Worm (Caenorhabditis elegans) whole organism, L2 larva: Measurements from ENCODE around the gene F58B3.4.

Experiments
- C34F6.9 ChIP-seq: fragments of 150-350 bp; optimal IDR thresholded peaks from 2 replicates; lab custom pipeline; 2014; ENCODE audit warnings: missing biosample characterization, missing genetic modification characterization
- F13H6.1 ChIP-seq: sonication (generic microtip); optimal IDR thresholded peaks from 2 replicates; lab custom pipeline; 2016; ENCODE audit warnings: missing genetic modification characterization, missing compliant biosample characterization
- R02D3.7 ChIP-seq: fragments of 150-350 bp; optimal IDR thresholded peaks from 2 replicates; lab custom pipeline; 2014; ENCODE audit warnings: missing biosample characterization, missing genetic modification characterization
- Y55F3AM.14 ChIP-seq: fragments of 200-800 bp; sonication (Bioruptor generic); optimal IDR thresholded peaks from 2 replicates; lab custom pipeline; 2018; ENCODE audit warnings: mild to moderate bottlenecking, missing genetic modification characterization, missing compliant biosample characterization
- ZK546.5 ChIP-seq: sonication (generic microtip); optimal IDR thresholded peaks from 2 replicates; lab custom pipeline; 2017; ENCODE audit warnings: missing biosample characterization, missing genetic modification characterization
- aly-2 ChIP-seq: fragments of 150-350 bp; optimal IDR thresholded peaks from 2 replicates; lab custom pipeline; 2014; ENCODE audit warnings: missing biosample characterization, missing genetic modification characterization
- blmp-1 ChIP-seq: sonication (generic microtip); optimal IDR thresholded peaks from 2 replicates; lab custom pipeline; 2017; ENCODE audit warnings: missing genetic modification characterization, mild to moderate bottlenecking, missing compliant biosample characterization, antibody characterized with exemption, moderate library complexity; ENCODE audit not compliant: insufficient read depth
- ceh-16 ChIP-seq: fragments of 150-350 bp; optimal IDR thresholded peaks from 2 replicates; lab custom pipeline; 2014; ENCODE audit warnings: missing biosample characterization, missing genetic modification characterization
- ceh-82 ChIP-seq: fragments of 150-350 bp; optimal IDR thresholded peaks from 2 replicates; lab custom pipeline; 2014; ENCODE audit warnings: missing biosample characterization, missing genetic modification characterization
- crh-2 ChIP-seq: sonication (generic microtip); optimal IDR thresholded peaks from 2 replicates; lab custom pipeline; 2017; ENCODE audit warnings: missing biosample characterization, missing genetic modification characterization
- dmd-4 ChIP-seq: sonication (generic microtip); optimal IDR thresholded peaks from 2 replicates; lab custom pipeline; 2017; ENCODE audit warnings: missing biosample characterization, missing genetic modification characterization
- egl-27 ChIP-seq: sonication (generic microtip); optimal IDR thresholded peaks from 3 replicates; lab custom pipeline; 2017; ENCODE audit warnings: missing biosample characterization, missing genetic modification reagents, missing genetic modification characterization
- elt-1 ChIP-seq: fragments of 150-350 bp; optimal IDR thresholded peaks from 2 replicates; lab custom pipeline; 2014; ENCODE audit warnings: missing biosample characterization, missing genetic modification characterization
- elt-3 ChIP-seq: sonication (generic microtip); optimal IDR thresholded peaks from 2 replicates; lab custom pipeline; 2017; ENCODE audit warnings: missing biosample characterization, missing genetic modification characterization
- fos-1 ChIP-seq: fragments of 150-350 bp; optimal IDR thresholded peaks from 2 replicates; lab custom pipeline; 2014; ENCODE audit warnings: missing biosample characterization, missing genetic modification characterization
- gmeb-1 ChIP-seq: fragments of 150-350 bp; optimal IDR thresholded peaks from 2 replicates; lab custom pipeline; 2014; ENCODE audit warnings: missing biosample characterization, missing genetic modification characterization
- lin-11 ChIP-seq: fragments of 150-350 bp; sonication (generic microtip); optimal IDR thresholded peaks from 2 replicates; lab custom pipeline; 2014; ENCODE audit warnings: missing biosample characterization, missing genetic modification characterization, inconsistent platforms, mixed read lengths
- lin-13 ChIP-seq: fragments of 150-350 bp; optimal IDR thresholded peaks from 2 replicates; lab custom pipeline; 2014; ENCODE audit warnings: missing biosample characterization, missing genetic modification reagents, missing genetic modification characterization
- lin-39 ChIP-seq: fragments of 150-350 bp; optimal IDR thresholded peaks from 2 replicates; lab custom pipeline; 2014; ENCODE audit warnings: missing biosample characterization, missing genetic modification reagents, missing genetic modification characterization
- lsy-2 ChIP-seq, 2 experiments: fragments of 150-350 bp in 1 of 2; sonication (generic microtip) in 1 of 2; optimal IDR thresholded peaks; 2 replicates each; lab custom pipeline; 2014 to 2017; ENCODE audit warnings: missing biosample characterization in 2 of 2, missing genetic modification characterization in 2 of 2
- mab-5 ChIP-seq: fragments of 150-350 bp; optimal IDR thresholded peaks from 2 replicates; lab custom pipeline; 2014; ENCODE audit warnings: missing biosample characterization, missing genetic modification characterization
- nhr-10 ChIP-seq: sonication (generic microtip); optimal IDR thresholded peaks from 2 replicates; lab custom pipeline; 2017; ENCODE audit warnings: missing biosample characterization, missing genetic modification characterization
- nhr-12 ChIP-seq: fragments of 150-350 bp; optimal IDR thresholded peaks from 2 replicates; lab custom pipeline; 2014; ENCODE audit warnings: missing biosample characterization, missing genetic modification characterization
- nhr-129 ChIP-seq: fragments of 150-350 bp; optimal IDR thresholded peaks from 2 replicates; lab custom pipeline; 2014; ENCODE audit warnings: missing biosample characterization, missing genetic modification characterization
- nhr-23 ChIP-seq: fragments of 150-350 bp; optimal IDR thresholded peaks from 2 replicates; lab custom pipeline; 2014; ENCODE audit warnings: missing biosample characterization, missing genetic modification reagents, missing genetic modification characterization
- nhr-77 ChIP-seq: fragments of 150-350 bp; optimal IDR thresholded peaks from 2 replicates; lab custom pipeline; 2014; ENCODE audit warnings: missing biosample characterization, missing genetic modification characterization
- peb-1 ChIP-seq: fragments of 150-350 bp; optimal IDR thresholded peaks from 2 replicates; lab custom pipeline; 2014; ENCODE audit warnings: missing biosample characterization, missing genetic modification characterization
- sem-4 ChIP-seq: fragments of 150-350 bp; optimal IDR thresholded peaks from 2 replicates; lab custom pipeline; 2014; ENCODE audit warnings: missing biosample characterization, missing genetic modification reagents, missing genetic modification characterization
- skn-1 ChIP-seq: sonication (generic microtip); optimal IDR thresholded peaks from 2 replicates; lab custom pipeline; 2017; ENCODE audit warnings: missing biosample characterization, missing genetic modification characterization
- sma-3 ChIP-seq: sonication (generic microtip); optimal IDR thresholded peaks from 2 replicates; lab custom pipeline; 2016; ENCODE audit warnings: missing genetic modification reagents, missing genetic modification characterization, missing compliant biosample characterization
- unc-39 ChIP-seq: fragments of 150-350 bp; optimal IDR thresholded peaks from 2 replicates; lab custom pipeline; 2014; ENCODE audit warnings: missing biosample characterization, missing genetic modification characterization
- unc-55 ChIP-seq: fragments of 150-350 bp; sonication (generic microtip); optimal IDR thresholded peaks from 3 replicates; lab custom pipeline; 2014; ENCODE audit warnings: missing biosample characterization, missing genetic modification reagents, missing genetic modification characterization
- unc-62 ChIP-seq: fragments of 150-350 bp; optimal IDR thresholded peaks from 2 replicates; lab custom pipeline; 2014; ENCODE audit warnings: missing biosample characterization, missing genetic modification reagents, missing genetic modification characterization
- ztf-1 ChIP-seq: fragments of 200-800 bp; sonication (Bioruptor generic); conservative IDR thresholded peaks from 2 replicates; pipeline ENCODE4 v1.3.6; 2022; ENCODE audit warnings: missing genetic modification characterization, missing compliant biosample characterization
- ztf-11 ChIP-seq: sonication (generic microtip); optimal IDR thresholded peaks from 2 replicates; lab custom pipeline; 2017; ENCODE audit warnings: missing biosample characterization, missing genetic modification characterization

F58B3.4 gene

DNA sequence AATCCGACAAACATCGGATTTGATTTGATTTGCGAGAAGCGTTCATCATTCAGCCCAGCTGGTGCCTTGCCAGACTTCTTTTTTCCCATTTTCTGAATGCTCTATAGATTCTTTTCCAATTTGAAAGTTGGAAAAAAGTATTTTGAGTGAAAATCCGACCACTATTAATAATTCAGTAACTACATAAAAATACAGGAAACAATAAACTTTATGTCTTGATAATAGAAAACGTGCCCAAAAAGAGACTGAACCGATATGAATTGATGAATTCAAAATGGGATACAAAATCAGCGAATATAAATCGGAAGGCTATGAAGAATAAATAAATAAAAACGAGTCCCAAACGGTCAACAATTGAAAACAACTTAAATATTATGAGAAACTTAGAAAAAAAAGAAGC, at the start of gene F58B3.4:
Gene F58B3.4 (minus strand): TSS at position 101 of the 400 bp plus-strand sequence.
- TF ChIP-seq gmeb-1 (no peak), C34F6.9 (tag; lab: Kevin White, UChicago) (no peak), sem-4 (tag; lab: Kevin White, UChicago) (no peak), blmp-1 (tag; lab: Kevin White, UChicago) (no peak), unc-62 (no peak), peb-1 (tag; lab: Kevin White, UChicago) (no peak), ZK546.5 (tag; lab: Kevin White, UChicago) (no peak), sma-3 (GFP tag; lab: Kevin White, UChicago) (no peak), F13H6.1 (no peak), fos-1 (tag; lab: Kevin White, UChicago) (no peak), skn-1 (no peak), lin-13 (no peak), ztf-11 (tag; lab: Kevin White, UChicago) (no peak), ceh-16 (tag; lab: Kevin White, UChicago) (no peak)

DNA sequence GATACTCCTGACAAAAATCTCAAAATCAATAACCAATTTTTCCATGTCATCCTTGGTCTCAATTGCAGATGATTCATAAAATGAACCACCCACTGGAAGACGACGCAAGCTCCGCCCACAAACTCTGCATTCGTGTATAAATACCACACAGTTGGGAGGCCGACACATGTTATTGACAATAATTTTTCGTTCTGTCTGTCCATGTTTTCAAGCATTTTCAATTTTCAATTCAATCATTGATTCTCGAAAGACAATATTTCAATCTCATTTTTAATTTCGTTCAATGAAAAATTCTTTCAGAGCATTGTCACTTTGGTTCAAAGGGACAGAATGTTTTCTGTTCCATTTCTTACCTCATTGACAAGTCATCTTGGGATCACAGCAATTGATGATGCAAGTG, 44.4 kb upstream of the F58B3.4 start, which contains the start of gene inx-9:
Gene inx-9 (plus strand): TSS at position 301 of the 400 bp plus-strand sequence.
- TF ChIP-seq crh-2 (tag; lab: Kevin White, UChicago) (no peak), elt-3 (tag; lab: Kevin White, UChicago) (no peak), lin-39 (tag; lab: Kevin White, UChicago) (no peak), egl-27 (tag; lab: Kevin White, UChicago) (no peak), nhr-77 (tag; lab: Kevin White, UChicago) (no peak), ztf-11 (tag; lab: Kevin White, UChicago) (no peak)

DNA sequence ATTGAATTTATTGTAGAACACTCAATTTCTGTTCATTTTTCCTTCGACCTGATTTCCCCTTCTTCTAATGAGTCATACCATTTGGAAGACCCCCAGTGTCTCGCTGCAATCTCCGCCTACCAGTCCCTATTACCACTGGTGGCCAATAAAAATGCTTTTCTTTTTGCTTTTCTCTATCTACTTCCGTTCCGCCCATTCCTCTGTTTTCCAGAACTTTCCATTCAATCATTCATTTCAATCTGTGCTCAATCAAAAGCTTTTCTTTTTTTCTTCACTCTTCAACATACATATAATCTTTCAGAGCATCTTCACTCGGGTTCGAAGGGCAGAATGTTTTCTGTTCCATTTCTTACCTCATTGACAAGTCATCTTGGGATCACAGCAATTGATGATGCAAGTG, 41.9 kb upstream of the F58B3.4 start, which contains the start of gene inx-8:
Gene inx-8 (plus strand): TSS at position 301 of the 400 bp plus-strand sequence.
- TF ChIP-seq lsy-2 (tag; optimal IDR thresholded peaks at IDR 0.05; lab: Kevin White, UChicago) (no peak), skn-1 (no peak), crh-2 (tag; lab: Kevin White, UChicago) (no peak), nhr-23 (tag; lab: Kevin White, UChicago) (no peak), sem-4 (tag; lab: Kevin White, UChicago) (no peak), unc-55 (GFP tag; lab: Kevin White, UChicago) (no peak), C34F6.9 (tag; lab: Kevin White, UChicago) (no peak), nhr-129 (no peak), fos-1 (tag; lab: Kevin White, UChicago) (no peak), blmp-1 (tag; lab: Kevin White, UChicago) (no peak), ceh-16 (tag; lab: Kevin White, UChicago) (no peak), nhr-12 (tag; lab: Kevin White, UChicago) (no peak), dmd-4 (tag; lab: Kevin White, UChicago) (no peak), gmeb-1 (no peak), unc-39 (tag; lab: Kevin White, UChicago) (no peak), R02D3.7 (tag; lab: Kevin White, UChicago) (no peak), ztf-1 (GFP tag; lab: Robert Waterston, UW) (no peak)

DNA sequence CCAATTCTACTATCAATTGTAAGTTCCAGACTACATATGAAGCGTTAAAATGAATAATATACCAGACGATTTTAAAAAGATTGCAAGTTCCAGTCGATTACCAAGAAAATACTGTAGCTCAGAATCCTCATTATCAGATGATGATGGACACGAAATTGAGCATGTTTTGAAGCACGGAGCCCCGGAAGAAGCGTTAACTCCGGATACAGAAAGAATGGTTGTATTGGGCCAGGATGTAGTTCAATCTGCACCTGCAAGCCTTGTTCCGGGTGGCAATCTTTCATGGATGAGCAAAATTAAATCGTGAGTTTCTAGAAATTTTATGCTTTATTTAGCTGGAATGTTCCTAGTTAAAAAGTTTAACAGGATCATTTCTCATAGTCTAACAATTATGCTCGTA, 36.4 kb upstream of the F58B3.4 start, which contains the start of gene atg-4.2:
Gene atg-4.2 (plus strand): TSS at position 24 of the 400 bp plus-strand sequence.
- TF ChIP-seq dmd-4 (tag; lab: Kevin White, UChicago) (no peak), lin-13 (no peak), nhr-10 (no peak), lsy-2 (tag; optimal IDR thresholded peaks at IDR 0.05; lab: Kevin White, UChicago) (no peak), ceh-82 (tag; lab: Kevin White, UChicago) (no peak), R02D3.7 (tag; lab: Kevin White, UChicago) (no peak), fos-1 (tag; lab: Kevin White, UChicago) (no peak), nhr-23 (tag; lab: Kevin White, UChicago) (no peak), gmeb-1 (no peak), elt-1 (no peak), crh-2 (tag; lab: Kevin White, UChicago) (no peak), mab-5 (tag; lab: Kevin White, UChicago) (no peak), Y55F3AM.14 (no peak), sem-4 (tag; lab: Kevin White, UChicago) (no peak), aly-2 (tag; lab: Kevin White, UChicago) (no peak), lin-11 (tag; lab: Kevin White, UChicago) (no peak), egl-27 (tag; lab: Kevin White, UChicago) (no peak), sma-3 (GFP tag; lab: Kevin White, UChicago) (no peak)
